Worm (Caenorhabditis elegans) whole organism, L1 larva: ENCODE results near the gene mlt-9.
A peak's percentile ranks its signal among the peaks of the same experiment; 100 is the strongest.

Experiments
- C34B4.2 ChIP-seq: sonication (generic microtip); optimal IDR thresholded peaks from 2 replicates; lab custom pipeline; 2017; ENCODE audit warnings: mild to moderate bottlenecking, missing genetic modification characterization, missing compliant biosample characterization
- F16B12.6 ChIP-seq: fragments of 150-350 bp; optimal IDR thresholded peaks from 2 replicates; lab custom pipeline; 2014; ENCODE audit warnings: missing biosample characterization, missing genetic modification characterization
- ama-1 ChIP-seq: fragments of 150-350 bp; optimal IDR thresholded peaks from 2 replicates; lab custom pipeline; 2014
- ceh-63 ChIP-seq: fragments of 200-800 bp; sonication (Bioruptor generic); optimal IDR thresholded peaks from 2 replicates; lab custom pipeline; 2018; ENCODE audit warnings: mild to moderate bottlenecking, missing genetic modification characterization, missing compliant biosample characterization
- ceh-8 ChIP-seq: fragments of 200-800 bp; sonication (Bioruptor generic); optimal IDR thresholded peaks from 2 replicates; lab custom pipeline; 2018; ENCODE audit warnings: mild to moderate bottlenecking, missing genetic modification characterization, moderate library complexity, missing compliant biosample characterization
- ceh-82 ChIP-seq, 3 experiments: fragments of 150-350 bp in 1 of 3; sonication (generic microtip) in 2 of 3; optimal IDR thresholded peaks; 2 replicates each; lab custom pipeline; 2014 to 2017; ENCODE audit warnings: missing biosample characterization in 3 of 3, missing genetic modification characterization in 3 of 3
- ceh-88 ChIP-seq: fragments of 200-800 bp; sonication (Bioruptor generic); IDR thresholded peaks from 2 replicates; pipeline ENCODE4 v1.3.6; 2022; ENCODE audit warnings: missing genetic modification characterization, missing compliant biosample characterization
- ceh-90 ChIP-seq: sonication (generic microtip); optimal IDR thresholded peaks from 2 replicates; lab custom pipeline; 2016; ENCODE audit warnings: missing genetic modification characterization, missing compliant biosample characterization
- dpl-1 ChIP-seq, 3 experiments: fragments of 150-350 bp in 2 of 3; sonication (generic microtip) in 1 of 3; optimal IDR thresholded peaks; 2 replicates each; lab custom pipeline; 2014 to 2017; ENCODE audit warnings: missing biosample characterization in 3 of 3, missing genetic modification characterization in 3 of 3, missing genetic modification reagents in 3 of 3
- dsc-1 ChIP-seq: sonication (generic microtip); optimal IDR thresholded peaks from 2 replicates; lab custom pipeline; 2016; ENCODE audit warnings: mild to moderate bottlenecking, missing genetic modification characterization, missing compliant biosample characterization
- efl-1 ChIP-seq, 4 experiments: fragments of 150-350 bp; optimal IDR thresholded peaks in 3 of 4; peaks in 1 of 4; 1 replicate in 1 of 4; 2 replicates in 3 of 4; lab custom pipeline; 2014; ENCODE audit warnings: missing biosample characterization in 2 of 4, missing genetic modification characterization in 2 of 4, missing genetic modification reagents in 2 of 4
- efl-3 ChIP-seq: fragments of 200-800 bp; sonication (Bioruptor generic); optimal IDR thresholded peaks from 2 replicates; lab custom pipeline; 2018; ENCODE audit warnings: mild to moderate bottlenecking, missing genetic modification characterization, missing compliant biosample characterization
- egl-13 ChIP-seq: sonication (generic microtip); optimal IDR thresholded peaks from 2 replicates; lab custom pipeline; 2016; ENCODE audit warnings: missing genotype, missing genetic modification reagents, missing genetic modification characterization, missing compliant biosample characterization
- egl-27 ChIP-seq, 2 experiments: fragments of 150-350 bp in 1 of 2; sonication (generic microtip); optimal IDR thresholded peaks; 3 replicates each; lab custom pipeline; 2017 to 2018; ENCODE audit warnings: missing biosample characterization in 2 of 2, missing genetic modification characterization in 2 of 2, missing genetic modification reagents in 2 of 2
- elt-2 ChIP-seq: sonication (generic microtip); optimal IDR thresholded peaks from 2 replicates; lab custom pipeline; 2016; ENCODE audit warnings: missing genetic modification characterization, mild to moderate bottlenecking, inconsistent platforms, missing compliant biosample characterization, missing genetic modification reagents
- ets-5 ChIP-seq: fragments of 200-800 bp; sonication (Bioruptor generic); IDR thresholded peaks from 2 replicates; pipeline ENCODE4 v1.3.6; 2022; ENCODE audit warnings: missing genetic modification characterization, missing compliant biosample characterization
- fkh-4 ChIP-seq: sonication (generic microtip); optimal IDR thresholded peaks from 2 replicates; lab custom pipeline; 2016; ENCODE audit warnings: missing compliant biosample characterization, missing genetic modification characterization, borderline replicate concordance
- fos-1 ChIP-seq: fragments of 150-350 bp; optimal IDR thresholded peaks from 2 replicates; lab custom pipeline; 2014; ENCODE audit warnings: missing biosample characterization, missing genetic modification characterization
- hlh-4 ChIP-seq: sonication (generic microtip); optimal IDR thresholded peaks from 2 replicates; lab custom pipeline; 2016; ENCODE audit warnings: mild to moderate bottlenecking, missing genetic modification characterization, missing compliant biosample characterization
- hpl-2 ChIP-seq: fragments of 150-350 bp; optimal IDR thresholded peaks from 2 replicates; lab custom pipeline; 2014; ENCODE audit warnings: missing biosample characterization, missing genetic modification reagents, missing genetic modification characterization
- lin-13 ChIP-seq: fragments of 150-350 bp; optimal IDR thresholded peaks from 2 replicates; lab custom pipeline; 2014; ENCODE audit warnings: missing biosample characterization, missing genetic modification reagents, missing genetic modification characterization
- lin-14 ChIP-seq: fragments of 200-800 bp; sonication (Bioruptor generic); optimal IDR thresholded peaks from 2 replicates; lab custom pipeline; 2018; ENCODE audit warnings: mild to moderate bottlenecking, missing genetic modification characterization, moderate library complexity, missing compliant biosample characterization
- lin-39 ChIP-seq: fragments of 150-350 bp; optimal IDR thresholded peaks from 2 replicates; lab custom pipeline; 2014; ENCODE audit warnings: missing biosample characterization, missing genetic modification reagents, missing genetic modification characterization
- lsy-2 ChIP-seq, 2 experiments: fragments of 150-350 bp; optimal IDR thresholded peaks; 2 replicates each; lab custom pipeline; 2014; ENCODE audit warnings: missing biosample characterization in 2 of 2, missing genetic modification characterization in 2 of 2
- mdl-1 ChIP-seq, 2 experiments: fragments of 150-350 bp; optimal IDR thresholded peaks; 2 replicates each; lab custom pipeline; 2014 to 2017; ENCODE audit warnings: missing biosample characterization in 2 of 2, missing genetic modification characterization in 2 of 2, inconsistent platforms in 1 of 2
- mep-1 ChIP-seq: fragments of 150-350 bp; optimal IDR thresholded peaks from 2 replicates; lab custom pipeline; 2014; ENCODE audit warnings: missing biosample characterization, missing genetic modification characterization
- nhr-11 ChIP-seq: fragments of 150-350 bp; optimal IDR thresholded peaks from 2 replicates; lab custom pipeline; 2014; ENCODE audit warnings: missing biosample characterization, missing genetic modification characterization
- nhr-19 ChIP-seq: fragments of 200-800 bp; sonication (Bioruptor generic); conservative IDR thresholded peaks from 2 replicates; pipeline ENCODE4 v1.3.6; 2022; ENCODE audit warnings: missing genetic modification characterization, missing compliant biosample characterization
- nhr-20 ChIP-seq: sonication (generic microtip); optimal IDR thresholded peaks from 2 replicates; lab custom pipeline; 2016; ENCODE audit warnings: mild to moderate bottlenecking, missing genetic modification characterization, missing compliant biosample characterization
- nhr-237 ChIP-seq: fragments of 150-350 bp; optimal IDR thresholded peaks from 2 replicates; lab custom pipeline; 2014; ENCODE audit warnings: missing biosample characterization, missing genetic modification characterization
- nhr-47 ChIP-seq: sonication (generic microtip); optimal IDR thresholded peaks from 2 replicates; lab custom pipeline; 2016; ENCODE audit warnings: mild to moderate bottlenecking, missing genetic modification characterization, moderate library complexity, missing compliant biosample characterization
- nhr-76 ChIP-seq: sonication (generic microtip); optimal IDR thresholded peaks from 2 replicates; lab custom pipeline; 2017; ENCODE audit warnings: missing biosample characterization, missing genetic modification characterization
- nhr-77 ChIP-seq: fragments of 150-350 bp; optimal IDR thresholded peaks from 2 replicates; lab custom pipeline; 2014; ENCODE audit warnings: missing biosample characterization, missing genetic modification characterization
- nhr-84 ChIP-seq: sonication (generic microtip); optimal IDR thresholded peaks from 2 replicates; lab custom pipeline; 2017; ENCODE audit warnings: missing biosample characterization, missing genetic modification characterization
- nhr-85 ChIP-seq: sonication (generic microtip); peaks from one replicate; lab custom pipeline; 2016; ENCODE audit warnings: missing genetic modification characterization, inconsistent platforms, missing compliant biosample characterization
- nhr-90 ChIP-seq: sonication (generic microtip); optimal IDR thresholded peaks from 2 replicates; lab custom pipeline; 2016; ENCODE audit warnings: mild to moderate bottlenecking, missing genetic modification characterization, missing compliant biosample characterization; ENCODE audit not compliant: poor library complexity
- pag-3 ChIP-seq: sonication (generic microtip); optimal IDR thresholded peaks from 2 replicates; lab custom pipeline; 2017; ENCODE audit warnings: missing genetic modification characterization, mild to moderate bottlenecking, missing compliant biosample characterization, antibody characterized with exemption, borderline replicate concordance; ENCODE audit not compliant: insufficient read depth
- skn-1 ChIP-seq: fragments of 150-350 bp; optimal IDR thresholded peaks from 2 replicates; lab custom pipeline; 2014; ENCODE audit warnings: missing biosample characterization, missing genetic modification characterization
- sptf-1 ChIP-seq: fragments of 150-350 bp; optimal IDR thresholded peaks from 2 replicates; lab custom pipeline; 2014; ENCODE audit warnings: missing biosample characterization, missing genetic modification characterization
- swsn-7 ChIP-seq: sonication (generic microtip); optimal IDR thresholded peaks from 2 replicates; lab custom pipeline; 2016; ENCODE audit warnings: missing genetic modification characterization, missing compliant biosample characterization
- unc-130 ChIP-seq: fragments of 150-350 bp; optimal IDR thresholded peaks from 2 replicates; lab custom pipeline; 2017; ENCODE audit warnings: missing biosample characterization, missing genetic modification characterization, inconsistent platforms
- unc-98 ChIP-seq: fragments of 200-800 bp; sonication (Bioruptor generic); IDR thresholded peaks from 2 replicates; pipeline ENCODE4 v1.3.6; 2022; ENCODE audit warnings: missing genetic modification characterization, missing compliant biosample characterization
- ztf-4 ChIP-seq: fragments of 150-350 bp; optimal IDR thresholded peaks from 2 replicates; lab custom pipeline; 2014; ENCODE audit warnings: missing biosample characterization, missing genetic modification characterization

mlt-9 gene

ce11 chrX:15127338-15127737 lies 19.7 kb upstream of the mlt-9 start:
- TF ChIP-seq nhr-47 (no peak), nhr-85 (tag; lab: Kevin White, UChicago) (no peak), fkh-4 (tag; lab: Kevin White, UChicago) (no peak), ceh-8 (GFP tag; lab: Kevin White, UChicago) (no peak), pag-3 (tag; lab: Kevin White, UChicago) (no peak), mdl-1 (tag; optimal IDR thresholded peaks at IDR 0.05; lab: Kevin White, UChicago) (no peak), egl-27 (tag; optimal IDR thresholded peaks at IDR 0.05; lab: Kevin White, UChicago) (no peak), nhr-84 (no peak), lsy-2 (tag; optimal IDR thresholded peaks at IDR 0.05; lab: Kevin White, UChicago) (no peak), lin-39 (tag; lab: Kevin White, UChicago) (no peak), mep-1 (tag; lab: Kevin White, UChicago) (no peak), skn-1 (no peak)

ce11 chrX:15126736-15127135 lies 19.1 kb upstream of the mlt-9 start:
- TF ChIP-seq lin-14 (GFP tag; lab: Kevin White, UChicago): peak; percentile 54
- no peak for TF ChIP-seq egl-13 (tag; lab: Kevin White, UChicago)
- peak; percentile 20 for TF ChIP-seq ceh-8 (GFP tag; lab: Kevin White, UChicago)

ce11 chrX:15125138-15125537 lies 17.5 kb upstream of the mlt-9 start:
- TF ChIP-seq nhr-76 (tag; lab: Kevin White, UChicago) (no peak), sptf-1 (tag; lab: Kevin White, UChicago) (no peak), nhr-11 (tag; lab: Kevin White, UChicago) (no peak), unc-98 (GFP tag; lab: Robert Waterston, UW) (no peak), nhr-20 (tag; lab: Kevin White, UChicago) (no peak), efl-3 (GFP tag; lab: Kevin White, UChicago) (no peak), lin-13 (GFP tag; lab: Kevin White, UChicago) (no peak), nhr-90 (no peak), unc-130 (tag; lab: Kevin White, UChicago) (no peak), ets-5 (GFP tag; lab: Robert Waterston, UW) (no peak), C34B4.2 (no peak), nhr-77 (tag; lab: Kevin White, UChicago) (no peak), egl-13 (tag; lab: Kevin White, UChicago) (no peak), ceh-90 (tag; lab: Kevin White, UChicago) (no peak), hlh-4 (tag; lab: Kevin White, UChicago) (no peak), mep-1 (tag; lab: Kevin White, UChicago) (no peak), nhr-237 (tag; lab: Kevin White, UChicago) (no peak), ama-1 (no peak)

- TF ChIP-seq ztf-4 (tag; lab: Kevin White, UChicago) (no peak), nhr-90 (no peak), ceh-8 (GFP tag; lab: Kevin White, UChicago) (no peak), dsc-1 (tag; lab: Kevin White, UChicago) (no peak), efl-1 (optimal IDR thresholded peaks at IDR 0.05; lab: Kevin White, UChicago) (no peak), efl-1 (GFP tag; optimal IDR thresholded peaks at IDR 0.05 in 1 of 2; lab: Kevin White, UChicago) (no peak), fos-1 (tag; lab: Kevin White, UChicago) (no peak), elt-2 (tag; lab: Kevin White, UChicago) (no peak), F16B12.6 (tag; lab: Kevin White, UChicago) (no peak), hpl-2 (GFP tag; lab: Kevin White, UChicago) (no peak), hlh-4 (tag; lab: Kevin White, UChicago) (no peak), swsn-7 (tag; lab: Kevin White, UChicago) (no peak), mep-1 (tag; lab: Kevin White, UChicago) (no peak), ceh-88 (GFP tag; lab: Robert Waterston, UW) (no peak), ceh-82 (tag; optimal IDR thresholded peaks at IDR 0.05; lab: Kevin White, UChicago) (no peak), fkh-4 (tag; lab: Kevin White, UChicago) (no peak), dpl-1 (GFP tag; optimal IDR thresholded peaks at IDR 0.05; lab: Kevin White, UChicago) (no peak), ceh-90 (tag; lab: Kevin White, UChicago) (no peak), ceh-63 (GFP tag; lab: Kevin White, UChicago) (no peak), nhr-19 (GFP tag; lab: Robert Waterston, UW) (no peak), unc-98 (GFP tag; lab: Robert Waterston, UW) (no peak)
Observed at ce11 chrX:15120545-15120944, 12.9 kb upstream of the mlt-9 start.
